Worm (Caenorhabditis elegans) whole organism, L1 larva: Measurements from ENCODE around the gene W03C9.1.
A peak's percentile ranks its signal among the peaks of the same experiment; 100 is the strongest.

Source experiments
- C04F5.9 ChIP-seq: sonication (generic microtip); optimal IDR thresholded peaks from 2 replicates; lab custom pipeline; 2016; ENCODE audit warnings: missing genetic modification characterization, missing compliant biosample characterization
- C34B4.2 ChIP-seq: sonication (generic microtip); optimal IDR thresholded peaks from 2 replicates; lab custom pipeline; 2017; ENCODE audit warnings: mild to moderate bottlenecking, missing genetic modification characterization, missing compliant biosample characterization
- Y116A8C.19 ChIP-seq: sonication (generic microtip); optimal IDR thresholded peaks from 2 replicates; lab custom pipeline; 2016; ENCODE audit warnings: missing compliant biosample characterization, missing genetic modification characterization, borderline replicate concordance
- alr-1 ChIP-seq: fragments of 200-800 bp; sonication (Bioruptor generic); optimal IDR thresholded peaks from 2 replicates; lab custom pipeline; 2018; ENCODE audit warnings: borderline replicate concordance, mild to moderate bottlenecking, missing genetic modification characterization, missing compliant biosample characterization
- ama-1 ChIP-seq: fragments of 150-350 bp; optimal IDR thresholded peaks from 2 replicates; lab custom pipeline; 2014
- ceh-8 ChIP-seq: fragments of 200-800 bp; sonication (Bioruptor generic); optimal IDR thresholded peaks from 2 replicates; lab custom pipeline; 2018; ENCODE audit warnings: mild to moderate bottlenecking, missing genetic modification characterization, moderate library complexity, missing compliant biosample characterization
- ceh-88 ChIP-seq: fragments of 200-800 bp; sonication (Bioruptor generic); IDR thresholded peaks from 2 replicates; pipeline ENCODE4 v1.3.6; 2022; ENCODE audit warnings: missing genetic modification characterization, missing compliant biosample characterization
- ceh-90 ChIP-seq: sonication (generic microtip); optimal IDR thresholded peaks from 2 replicates; lab custom pipeline; 2016; ENCODE audit warnings: missing genetic modification characterization, missing compliant biosample characterization
- dpl-1 ChIP-seq, 3 experiments: fragments of 150-350 bp in 2 of 3; sonication (generic microtip) in 1 of 3; optimal IDR thresholded peaks; 2 replicates each; lab custom pipeline; 2014 to 2017; ENCODE audit warnings: missing biosample characterization in 3 of 3, missing genetic modification characterization in 3 of 3, missing genetic modification reagents in 3 of 3
- fkh-10 ChIP-seq: sonication (generic microtip); optimal IDR thresholded peaks from 2 replicates; lab custom pipeline; 2017; ENCODE audit warnings: missing biosample characterization, missing genetic modification reagents, missing genetic modification characterization
- fkh-8 ChIP-seq: sonication (generic microtip); optimal IDR thresholded peaks from 2 replicates; lab custom pipeline; 2016; ENCODE audit warnings: mild to moderate bottlenecking, missing genetic modification characterization, missing compliant biosample characterization
- fos-1 ChIP-seq: fragments of 150-350 bp; optimal IDR thresholded peaks from 2 replicates; lab custom pipeline; 2014; ENCODE audit warnings: missing biosample characterization, missing genetic modification characterization
- grh-1 ChIP-seq: fragments of 200-800 bp; sonication (Bioruptor generic); IDR thresholded peaks from 2 replicates; pipeline ENCODE4 v1.3.6; 2022; ENCODE audit warnings: missing genetic modification reagents, missing genetic modification characterization, missing compliant biosample characterization
- lin-13 ChIP-seq: fragments of 150-350 bp; optimal IDR thresholded peaks from 2 replicates; lab custom pipeline; 2014; ENCODE audit warnings: missing biosample characterization, missing genetic modification reagents, missing genetic modification characterization
- lin-35 ChIP-seq, 2 experiments: fragments of 150-350 bp; optimal IDR thresholded peaks; 2 replicates each; lab custom pipeline; 2014; ENCODE audit warnings: missing biosample characterization in 2 of 2, missing genetic modification characterization in 2 of 2, missing genetic modification reagents in 2 of 2
- lin-39 ChIP-seq: fragments of 150-350 bp; optimal IDR thresholded peaks from 2 replicates; lab custom pipeline; 2014; ENCODE audit warnings: missing biosample characterization, missing genetic modification reagents, missing genetic modification characterization
- lir-3 ChIP-seq: sonication (generic microtip); optimal IDR thresholded peaks from 2 replicates; lab custom pipeline; 2016; ENCODE audit warnings: mild to moderate bottlenecking, missing genetic modification characterization, moderate library complexity, missing compliant biosample characterization; ENCODE audit not compliant: poor library complexity
- mab-9 ChIP-seq: fragments of 200-800 bp; sonication (Bioruptor generic); IDR thresholded peaks from 2 replicates; pipeline ENCODE4 v1.3.6; 2022; ENCODE audit warnings: missing genetic modification reagents, missing genetic modification characterization, missing compliant biosample characterization
- mef-2 ChIP-seq: fragments of 150-350 bp; optimal IDR thresholded peaks from 2 replicates; lab custom pipeline; 2014; ENCODE audit warnings: missing biosample characterization, missing genetic modification characterization
- mep-1 ChIP-seq: fragments of 150-350 bp; optimal IDR thresholded peaks from 2 replicates; lab custom pipeline; 2014; ENCODE audit warnings: missing biosample characterization, missing genetic modification characterization
- nhr-11 ChIP-seq: fragments of 150-350 bp; optimal IDR thresholded peaks from 2 replicates; lab custom pipeline; 2014; ENCODE audit warnings: missing biosample characterization, missing genetic modification characterization
- nhr-237 ChIP-seq: fragments of 150-350 bp; optimal IDR thresholded peaks from 2 replicates; lab custom pipeline; 2014; ENCODE audit warnings: missing biosample characterization, missing genetic modification characterization
- nhr-71 ChIP-seq: sonication (generic microtip); optimal IDR thresholded peaks from 2 replicates; lab custom pipeline; 2016; ENCODE audit warnings: mild to moderate bottlenecking, missing genetic modification characterization, moderate library complexity, missing compliant biosample characterization
- nhr-77 ChIP-seq: fragments of 150-350 bp; optimal IDR thresholded peaks from 2 replicates; lab custom pipeline; 2014; ENCODE audit warnings: missing biosample characterization, missing genetic modification characterization
- nhr-90 ChIP-seq: sonication (generic microtip); optimal IDR thresholded peaks from 2 replicates; lab custom pipeline; 2016; ENCODE audit warnings: mild to moderate bottlenecking, missing genetic modification characterization, missing compliant biosample characterization; ENCODE audit not compliant: poor library complexity
- pag-3 ChIP-seq: sonication (generic microtip); optimal IDR thresholded peaks from 2 replicates; lab custom pipeline; 2017; ENCODE audit warnings: missing genetic modification characterization, mild to moderate bottlenecking, missing compliant biosample characterization, antibody characterized with exemption, borderline replicate concordance; ENCODE audit not compliant: insufficient read depth
- swsn-7 ChIP-seq: sonication (generic microtip); optimal IDR thresholded peaks from 2 replicates; lab custom pipeline; 2016; ENCODE audit warnings: missing genetic modification characterization, missing compliant biosample characterization
- tbx-2 ChIP-seq: sonication (generic microtip); optimal IDR thresholded peaks from 2 replicates; lab custom pipeline; 2016; ENCODE audit warnings: missing genetic modification characterization, missing compliant biosample characterization
- tlp-1 ChIP-seq: fragments of 150-350 bp; optimal IDR thresholded peaks from 2 replicates; lab custom pipeline; 2014; ENCODE audit warnings: missing biosample characterization, missing genetic modification characterization
- unc-62 ChIP-seq: fragments of 150-350 bp; optimal IDR thresholded peaks from 2 replicates; lab custom pipeline; 2014; ENCODE audit warnings: missing biosample characterization, missing genetic modification reagents, missing genetic modification characterization
- unc-86 ChIP-seq: sonication (generic microtip); optimal IDR thresholded peaks from 2 replicates; lab custom pipeline; 2016; ENCODE audit warnings: missing genetic modification characterization, missing compliant biosample characterization
- unc-98 ChIP-seq: fragments of 200-800 bp; sonication (Bioruptor generic); IDR thresholded peaks from 2 replicates; pipeline ENCODE4 v1.3.6; 2022; ENCODE audit warnings: missing genetic modification characterization, missing compliant biosample characterization
- vab-15 ChIP-seq: sonication (generic microtip); optimal IDR thresholded peaks from 2 replicates; lab custom pipeline; 2017; ENCODE audit warnings: missing genotype, mild to moderate bottlenecking, missing genetic modification characterization, missing compliant biosample characterization
- xbp-1 ChIP-seq: sonication (generic microtip); optimal IDR thresholded peaks from 2 replicates; lab custom pipeline; 2016; ENCODE audit warnings: missing genetic modification characterization, missing compliant biosample characterization

The W03C9.1 gene

DNA sequence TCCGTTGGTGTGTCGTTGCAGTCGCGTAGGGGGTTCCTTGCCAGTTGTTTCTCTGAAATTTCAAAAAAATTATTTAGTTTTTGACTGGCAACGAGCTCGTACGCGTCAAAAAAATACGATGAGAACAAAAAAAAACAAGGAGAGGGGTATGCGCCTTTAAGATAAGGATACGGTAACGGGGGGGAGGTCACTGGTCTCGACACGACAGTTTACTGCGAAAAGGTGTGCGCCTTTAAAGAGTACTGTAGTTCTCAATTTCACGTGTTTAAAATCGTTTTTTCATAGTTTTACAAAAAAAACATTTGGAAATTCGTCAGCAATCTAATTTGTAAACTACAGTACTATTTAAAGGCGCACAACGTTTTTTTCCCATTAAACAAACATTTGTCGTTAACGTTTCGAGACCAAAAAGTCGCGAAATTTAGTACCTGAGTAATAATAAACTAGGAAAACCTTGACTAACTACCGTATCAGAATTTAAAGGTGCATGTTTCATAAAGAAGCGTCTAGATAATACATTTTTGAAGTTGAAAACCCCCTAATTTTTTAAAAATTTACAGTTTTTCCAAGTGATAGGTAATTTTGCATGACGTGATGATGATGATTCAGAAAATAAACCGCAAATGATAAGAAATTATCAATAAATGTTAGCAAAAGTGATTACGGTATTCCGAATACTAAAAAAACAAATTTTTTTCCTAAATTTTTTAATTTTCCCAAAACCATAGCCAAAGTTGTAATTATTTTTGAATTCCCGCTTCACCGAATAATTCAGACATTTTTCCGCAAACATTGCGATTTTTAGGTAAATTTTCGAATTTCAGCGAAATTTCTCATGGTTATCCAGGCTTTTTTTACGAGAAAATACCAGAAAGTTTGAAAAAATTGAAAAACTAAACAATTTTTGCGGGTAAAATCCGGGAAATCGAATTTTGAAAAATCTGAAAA, 12.4 kb upstream of the W03C9.1 start (continued):
- TF ChIP-seq nhr-90 (tag; lab: Kevin White, UChicago) (peak; percentile 24), unc-98 (GFP tag; lab: Robert Waterston, UW) (no peak), alr-1 (tag; lab: Kevin White, UChicago) (no peak), ceh-8 (GFP tag; lab: Kevin White, UChicago) (no peak), grh-1 (GFP tag; lab: Robert Waterston, UW) (no peak; the same call in 1 of the 2 replicates), nhr-11 (no peak), tbx-2 (tag; lab: Kevin White, UChicago) (no peak), fkh-10 (GFP tag; lab: Kevin White, UChicago) (no peak)

DNA sequence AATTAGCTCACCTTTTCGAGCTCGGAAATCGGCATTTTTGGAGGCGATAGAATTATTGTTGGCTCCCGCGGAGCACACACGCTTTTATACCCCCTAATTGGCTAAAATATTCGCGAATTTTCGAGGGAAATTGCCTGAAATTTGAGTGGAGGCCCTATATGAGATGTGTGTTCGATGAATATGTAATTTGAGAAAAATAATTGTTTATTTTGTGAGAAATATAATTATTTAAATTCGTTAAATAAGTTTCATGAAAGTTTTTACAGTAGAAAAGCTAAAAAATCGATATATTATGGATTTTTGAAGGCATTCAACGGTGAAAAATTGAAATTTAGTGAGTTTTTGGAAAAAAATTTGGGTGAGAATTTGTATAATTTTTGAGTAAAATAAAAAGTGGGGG, 11.7 kb upstream of the W03C9.1 start, which contains the start of gene acbp-6:
acbp-6 (minus strand) TSS at position 101 of the 400 bp plus-strand sequence.
- peak; percentile 19 for TF ChIP-seq lin-13
- TF ChIP-seq grh-1 (GFP tag; lab: Robert Waterston, UW) = no peak

DNA sequence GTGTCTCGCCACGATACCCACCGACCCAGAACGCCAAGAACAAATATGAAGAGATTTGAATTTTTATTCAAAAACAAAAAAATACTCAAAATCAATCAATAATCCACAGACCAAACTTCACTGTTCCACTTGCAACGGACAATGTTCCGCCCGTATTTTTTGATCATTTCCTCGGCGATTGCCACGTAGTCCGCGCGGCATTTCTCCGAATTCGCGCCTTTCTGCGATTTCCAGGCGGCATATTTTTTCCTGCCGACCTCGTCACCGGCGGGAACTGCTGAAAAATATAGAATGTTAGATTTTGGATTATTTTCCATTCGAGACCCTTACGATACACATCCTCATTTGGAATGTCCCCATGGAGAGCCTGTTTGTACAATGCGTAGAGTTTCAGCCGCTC, 10.3 kb upstream of the W03C9.1 start:
- TF ChIP-seq tlp-1 (tag; lab: Kevin White, UChicago) (no peak), lin-39 (tag; lab: Kevin White, UChicago) (no peak), alr-1 (tag; lab: Kevin White, UChicago) (no peak), C34B4.2 (tag; lab: Kevin White, UChicago) (no peak), nhr-77 (no peak), lin-13 (no peak), mef-2 (no peak), fkh-8 (tag; lab: Kevin White, UChicago) (no peak), Y116A8C.19 (tag; lab: Kevin White, UChicago) (no peak), nhr-237 (tag; lab: Kevin White, UChicago) (no peak), dpl-1 (GFP tag; optimal IDR thresholded peaks at IDR 0.05; lab: Kevin White, UChicago) (no peak), fos-1 (tag; lab: Kevin White, UChicago) (no peak), nhr-71 (tag; lab: Kevin White, UChicago) (no peak), swsn-7 (tag; lab: Kevin White, UChicago) (no peak), vab-15 (tag; lab: Kevin White, UChicago) (no peak), unc-98 (GFP tag; lab: Robert Waterston, UW) (no peak), unc-62 (no peak)

DNA sequence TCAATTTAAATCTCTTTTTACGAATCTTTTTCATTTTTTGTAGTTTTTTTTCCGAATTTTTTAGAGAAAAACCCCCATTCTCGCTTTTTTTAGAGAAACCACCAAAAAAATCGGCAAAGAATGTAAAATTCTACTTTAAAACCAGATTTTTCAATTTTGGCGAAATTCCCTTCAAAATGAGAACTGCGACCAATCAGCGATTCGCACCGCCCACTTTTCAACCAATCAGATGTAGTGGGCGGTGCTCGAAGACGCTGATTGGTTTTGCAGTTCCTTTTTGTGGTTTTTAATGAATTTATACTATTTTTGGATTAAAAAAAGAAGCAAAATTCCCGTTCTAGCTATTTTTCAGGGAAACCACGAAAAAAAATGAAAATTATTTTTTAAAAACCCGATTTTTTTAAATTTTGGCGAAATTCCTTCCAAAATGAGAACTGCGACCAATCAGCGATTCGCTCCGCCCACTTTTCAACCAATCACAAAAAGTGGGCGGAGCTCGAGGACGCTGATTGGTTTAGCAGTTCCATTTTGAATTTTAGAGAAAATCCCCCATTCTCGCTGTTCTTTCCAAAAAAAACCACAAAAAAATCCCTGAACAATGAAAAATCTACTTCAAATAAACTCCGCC, 9.2 kb upstream of the W03C9.1 start:
- TF ChIP-seq lir-3 (tag; lab: Kevin White, UChicago) (no peak), ceh-88 (GFP tag; lab: Robert Waterston, UW) (no peak), nhr-90 (tag; lab: Kevin White, UChicago) (no peak), pag-3 (tag; lab: Kevin White, UChicago) (no peak), xbp-1 (tag; lab: Kevin White, UChicago) (no peak), ama-1 (lab: Kevin White, UChicago) (no peak), mep-1 (tag; lab: Kevin White, UChicago) (no peak), Y116A8C.19 (tag; lab: Kevin White, UChicago) (no peak), C04F5.9 (tag; lab: Kevin White, UChicago) (no peak), unc-86 (no peak), lin-35 (GFP tag; optimal IDR thresholded peaks at IDR 0.05; lab: Kevin White, UChicago) (no peak), mab-9 (GFP tag; lab: Robert Waterston, UW) (no peak), nhr-237 (tag; lab: Kevin White, UChicago) (no peak), nhr-11 (no peak), unc-62 (no peak), ceh-90 (no peak), lin-39 (tag; lab: Kevin White, UChicago) (no peak)
